Worm (Caenorhabditis elegans) whole organism, L1 larva: ENCODE data around the gene F59A1.18.

Experiments
- alr-1 ChIP-seq: fragments of 200-800 bp; sonication (Bioruptor generic); optimal IDR thresholded peaks from 2 replicates; lab custom pipeline; 2018; ENCODE audit warnings: borderline replicate concordance, mild to moderate bottlenecking, missing genetic modification characterization, missing compliant biosample characterization
- ces-1 ChIP-seq: fragments of 150-350 bp; optimal IDR thresholded peaks from 2 replicates; lab custom pipeline; 2014; ENCODE audit warnings: missing biosample characterization, missing genetic modification reagents, missing genetic modification characterization
- fkh-10 ChIP-seq: sonication (generic microtip); optimal IDR thresholded peaks from 2 replicates; lab custom pipeline; 2017; ENCODE audit warnings: missing biosample characterization, missing genetic modification reagents, missing genetic modification characterization
- irx-1 ChIP-seq: sonication (generic microtip); optimal IDR thresholded peaks from 2 replicates; lab custom pipeline; 2016; ENCODE audit warnings: missing genetic modification characterization, missing compliant biosample characterization
- jun-1 ChIP-seq: fragments of 150-350 bp; optimal IDR thresholded peaks from 2 replicates; lab custom pipeline; 2014; ENCODE audit warnings: missing biosample characterization, missing genetic modification reagents, missing genetic modification characterization
- lin-14 ChIP-seq: fragments of 200-800 bp; sonication (Bioruptor generic); optimal IDR thresholded peaks from 2 replicates; lab custom pipeline; 2018; ENCODE audit warnings: mild to moderate bottlenecking, missing genetic modification characterization, moderate library complexity, missing compliant biosample characterization
- nhr-90 ChIP-seq: sonication (generic microtip); optimal IDR thresholded peaks from 2 replicates; lab custom pipeline; 2016; ENCODE audit warnings: mild to moderate bottlenecking, missing genetic modification characterization, missing compliant biosample characterization; ENCODE audit not compliant: poor library complexity
- pag-3 ChIP-seq: sonication (generic microtip); optimal IDR thresholded peaks from 2 replicates; lab custom pipeline; 2017; ENCODE audit warnings: missing genetic modification characterization, mild to moderate bottlenecking, missing compliant biosample characterization, antibody characterized with exemption, borderline replicate concordance; ENCODE audit not compliant: insufficient read depth
- unc-130 ChIP-seq: fragments of 150-350 bp; optimal IDR thresholded peaks from 2 replicates; lab custom pipeline; 2017; ENCODE audit warnings: missing biosample characterization, missing genetic modification characterization, inconsistent platforms
- unc-62 ChIP-seq: fragments of 150-350 bp; optimal IDR thresholded peaks from 2 replicates; lab custom pipeline; 2014; ENCODE audit warnings: missing biosample characterization, missing genetic modification reagents, missing genetic modification characterization

DNA sequence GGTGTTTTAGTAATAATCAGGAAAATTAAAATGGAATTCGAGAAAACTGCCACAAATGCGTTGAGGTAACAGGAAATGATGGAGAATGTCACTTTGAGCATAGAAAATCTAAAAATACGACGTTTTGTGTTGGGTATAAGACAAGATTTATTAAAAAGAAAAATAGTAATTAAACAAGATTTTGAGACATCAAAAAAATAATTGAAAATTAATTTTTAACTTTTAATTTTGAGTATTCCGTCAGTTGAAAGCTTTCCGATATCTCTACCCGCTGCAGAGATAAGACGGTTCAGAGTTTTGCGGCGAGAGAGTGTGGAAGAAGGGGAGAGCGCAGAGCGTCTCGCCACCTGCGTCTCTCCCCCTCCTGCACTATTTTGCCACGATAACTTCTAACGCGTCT is 13.4 kb downstream of the F59A1.18 start, which contains the start of gene str-93:
- TF ChIP-seq fkh-10 (GFP tag; lab: Kevin White, UChicago) (no peak), alr-1 (tag; lab: Kevin White, UChicago) (no peak), nhr-90 (no peak), unc-62 (no peak), ces-1 (GFP tag; lab: Kevin White, UChicago) (no peak), pag-3 (tag; lab: Kevin White, UChicago) (no peak), unc-130 (no peak), jun-1 (tag; lab: Kevin White, UChicago) (no peak), irx-1 (no peak), lin-14 (GFP tag; lab: Kevin White, UChicago) (no peak)
